Fruit fly (Drosophila melanogaster): ENCODE data around the gene CG32110.

Gene CG32110

DNA sequence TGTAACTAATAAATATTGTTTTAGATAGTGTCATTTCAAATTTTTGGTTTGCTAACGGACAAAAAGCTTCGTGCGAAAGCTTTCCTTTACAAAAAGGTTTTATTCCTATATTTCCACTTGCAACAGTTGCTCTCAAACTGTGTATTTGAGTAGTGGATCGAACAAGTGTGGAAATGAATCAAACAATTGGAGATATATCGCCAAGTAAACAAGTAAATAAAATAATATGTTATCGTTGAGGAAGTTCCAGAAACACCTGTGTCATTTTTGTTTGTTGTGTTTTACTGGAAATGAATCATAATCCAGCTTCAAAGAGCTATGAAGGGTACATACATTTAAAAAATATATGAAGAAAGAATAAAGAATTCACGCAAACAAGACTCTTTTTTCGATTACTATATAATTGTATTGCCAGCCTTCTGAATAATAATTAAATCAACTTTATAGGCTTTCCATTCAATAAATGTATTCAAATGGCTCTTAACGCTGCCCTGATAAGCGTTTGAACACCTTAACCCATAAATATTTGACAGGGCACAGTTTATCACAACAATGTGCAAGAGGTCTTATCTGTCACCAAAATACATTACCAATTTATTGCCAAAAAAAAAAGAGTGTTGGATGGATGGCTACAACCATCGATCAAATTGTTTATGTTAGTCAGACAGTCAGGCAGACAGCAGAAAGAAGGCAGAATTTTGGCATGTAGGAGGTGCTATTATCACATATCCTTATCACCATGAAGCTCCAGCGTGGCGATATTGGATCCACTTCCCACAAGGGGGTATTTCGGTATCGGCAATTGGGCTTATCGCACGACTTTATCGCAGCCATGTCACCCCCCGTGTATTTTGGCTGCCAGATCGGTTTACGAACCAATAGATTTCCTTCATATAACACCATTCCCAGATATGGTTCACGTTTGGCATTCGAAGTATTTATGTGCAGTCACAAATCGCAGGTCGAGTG lies 27.3 kb downstream of the CG32110 start (continued):
- TF ChIP-seq Doc3 (GFP tag; IDR thresholded peaks at IDR 0.05; ENCODE audit: partially characterized antibody), result no peak
- no peak for TF ChIP-seq lbe (GFP tag; optimal IDR thresholded peaks at IDR 0.05)
- no peak for TF ChIP-seq Six4 (GFP tag; optimal IDR thresholded peaks at IDR 0.05)
- TF ChIP-seq pita (GFP tag; optimal IDR thresholded peaks at IDR 0.05), result peak; percentile 23
- no peak for TF ChIP-seq h (optimal IDR thresholded peaks at IDR 0.05)
- no peak for TF ChIP-seq CG3281 (GFP tag; optimal IDR thresholded peaks at IDR 0.05)
- peak; percentile 6 for TF ChIP-seq CG11504 (tag; optimal IDR thresholded peaks at IDR 0.05)
- no peak for TF ChIP-seq dati (GFP tag; IDR thresholded peaks at IDR 0.05)
- peak; percentile 23; the same call in 1 of the 2 replicates for TF ChIP-seq Bgb (GFP tag; IDR thresholded peaks at IDR 0.05; ENCODE audit: partially characterized antibody)
- TF ChIP-seq nerfin-1 (tag; optimal IDR thresholded peaks at IDR 0.05), result peak; percentile 8
- no peak for TF ChIP-seq CG6689 (GFP tag; IDR thresholded peaks at IDR 0.05)
- TF ChIP-seq MTF-1 (GFP tag; optimal IDR thresholded peaks at IDR 0.05; ENCODE audit: borderline replicate concordance), result peak; percentile 31
- TF ChIP-seq PHDP (tag; optimal IDR thresholded peaks at IDR 0.05), result peak; percentile 47
- TF ChIP-seq CG8944 (GFP tag; optimal IDR thresholded peaks at IDR 0.05), result no peak
- TF ChIP-seq Neu2 (GFP tag; optimal IDR thresholded peaks at IDR 0.05; ENCODE audit: borderline replicate concordance), result no peak
- TF ChIP-seq CG17186 (GFP tag; optimal IDR thresholded peaks at IDR 0.05), result no peak
- TF ChIP-seq her (GFP tag; optimal IDR thresholded peaks at IDR 0.05), result no peak
- no peak for TF ChIP-seq CG31365 (tag; optimal IDR thresholded peaks at IDR 0.05)
- TF ChIP-seq CG15073 (GFP tag; optimal IDR thresholded peaks at IDR 0.05), result no peak
- TF ChIP-seq CG7357 (GFP tag; IDR thresholded peaks at IDR 0.05), result no peak
- TF ChIP-seq CG34224 (GFP tag; IDR thresholded peaks at IDR 0.05; ENCODE audit: partially characterized antibody), result no peak
- no peak for TF ChIP-seq HmgZ (tag; optimal IDR thresholded peaks at IDR 0.05)
- no peak for TF ChIP-seq ranshi (GFP tag; IDR thresholded peaks at IDR 0.05)
- TF ChIP-seq CG17612 (GFP tag; IDR thresholded peaks at IDR 0.05), result no peak
- peak; percentile 56 for TF ChIP-seq CG34376 (GFP tag; optimal IDR thresholded peaks at IDR 0.05)
- no peak for TF ChIP-seq CG16863 (GFP tag; optimal IDR thresholded peaks at IDR 0.05)
- no peak for TF ChIP-seq CG16815 (GFP tag; optimal IDR thresholded peaks at IDR 0.05)
- peak; percentile 77 for TF ChIP-seq Med (GFP tag)
- no peak; the same call in 1 of the 2 replicates for TF ChIP-seq chm (GFP tag; IDR thresholded peaks at IDR 0.05)
- TF ChIP-seq jumu (GFP tag; optimal IDR thresholded peaks at IDR 0.05), result no peak
- TF ChIP-seq CG15011 (GFP tag; optimal IDR thresholded peaks at IDR 0.05), result no peak
- no peak for TF ChIP-seq CG8388 (GFP tag; optimal IDR thresholded peaks at IDR 0.05)
- no peak for TF ChIP-seq CG11456 (GFP tag; IDR thresholded peaks at IDR 0.05)
- peak; percentile 24 for TF ChIP-seq stwl (tag; optimal IDR thresholded peaks at IDR 0.05)
- no peak for TF ChIP-seq CG7839 (tag; optimal IDR thresholded peaks at IDR 0.05)
- TF ChIP-seq Abd-B (GFP tag; optimal IDR thresholded peaks at IDR 0.05), result no peak
- TF ChIP-seq Hr78 (GFP tag; optimal IDR thresholded peaks at IDR 0.05), result peak in 1 of 2 experiments; percentile 17
- peak; percentile 13 for TF ChIP-seq dmrt99B (tag; optimal IDR thresholded peaks at IDR 0.05)
- no peak for TF ChIP-seq Fer2 (tag; optimal IDR thresholded peaks at IDR 0.05)
- TF ChIP-seq Ets65A (GFP tag), result peak; percentile 86
- TF ChIP-seq Nf-YB (GFP tag; optimal IDR thresholded peaks at IDR 0.05), result no peak
- TF ChIP-seq lab (GFP tag; optimal IDR thresholded peaks at IDR 0.05), result peak; percentile 80
- peak; percentile 50 for TF ChIP-seq sens (GFP tag)
- no peak for TF ChIP-seq hkb (optimal IDR thresholded peaks at IDR 0.05)
- TF ChIP-seq hkb (GFP tag; IDR thresholded peaks at IDR 0.05), result no peak
- TF ChIP-seq lmd (GFP tag; IDR thresholded peaks at IDR 0.05), result no peak
- TF ChIP-seq CG3407 (GFP tag; optimal IDR thresholded peaks at IDR 0.05), result peak; percentile 4
- TF ChIP-seq Hmr (GFP tag; optimal IDR thresholded peaks at IDR 0.05), result no peak
- no peak for TF ChIP-seq Dref (GFP tag; IDR thresholded peaks at IDR 0.05)

Measured in whole organism, embryonic.